Worm (Caenorhabditis elegans): ENCODE results near the gene K12H6.5.

DNA sequence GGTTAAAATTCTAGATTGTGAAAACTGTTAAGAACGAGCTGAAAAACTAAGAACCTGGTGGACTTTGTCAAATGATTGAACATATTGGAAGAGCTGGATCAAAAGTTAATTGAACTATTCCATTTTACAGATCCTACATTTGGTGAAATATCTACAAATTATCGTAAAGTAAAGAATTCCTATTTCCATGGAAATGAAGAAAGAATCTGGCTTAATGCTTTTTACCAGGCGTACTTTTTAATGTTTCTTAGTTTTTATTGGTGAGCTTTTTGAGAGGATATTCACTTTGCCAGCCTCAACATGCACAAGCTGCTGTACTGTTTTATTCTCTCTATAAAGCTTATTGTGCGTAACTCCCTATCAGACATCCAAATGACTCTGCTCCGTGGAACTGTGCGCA lies 48.1 kb downstream of the K12H6.5 start, which contains the start of gene F08D12.4:
- TF ChIP-seq nhr-77 (tag; optimal IDR thresholded peaks at IDR 0.05): no peak
- TF ChIP-seq lin-39 (tag; optimal IDR thresholded peaks at IDR 0.05): no peak
- no peak for TF ChIP-seq fos-1 (tag; optimal IDR thresholded peaks at IDR 0.05)
- TF ChIP-seq aly-2 (tag; optimal IDR thresholded peaks at IDR 0.05): no peak
